Fruit fly (Drosophila melanogaster) whole organism, adult: ENCODE data around the gene Pura.

Source experiments
- CG11617 ChIP-seq: fragments of 200-800 bp; sonication (Bioruptor generic); optimal IDR thresholded peaks from 2 replicates; lab custom pipeline; 2017; ENCODE audit warnings: mild to moderate bottlenecking, missing biosample characterization, missing genetic modification reagents, missing genetic modification characterization
- CG14711 ChIP-seq: fragments of 200-800 bp; sonication (Bioruptor generic); optimal IDR thresholded peaks from 2 replicates; lab custom pipeline; 2018; ENCODE audit warnings: missing biosample characterization, mild to moderate bottlenecking, missing genetic modification characterization, moderate library complexity
- CG33017 ChIP-seq: fragments of 200-800 bp; sonication (Bioruptor generic); optimal IDR thresholded peaks from 2 replicates; lab custom pipeline; 2018; ENCODE audit warnings: missing biosample characterization, mild to moderate bottlenecking, missing genetic modification characterization, moderate library complexity
- CG7101 ChIP-seq: fragments of 200-800 bp; sonication (Bioruptor generic); optimal IDR thresholded peaks from 2 replicates; lab custom pipeline; 2018; ENCODE audit warnings: missing biosample characterization, mild to moderate bottlenecking, missing genetic modification characterization, moderate library complexity
- Clk ChIP-seq: fragments of 200-800 bp; sonication (Bioruptor generic); optimal IDR thresholded peaks from 2 replicates; lab custom pipeline; 2017; ENCODE audit warnings: missing biosample characterization, missing genetic modification characterization
- Crg-1 ChIP-seq: fragments of 200-800 bp; sonication (Bioruptor generic); optimal IDR thresholded peaks from 2 replicates; lab custom pipeline; 2016; ENCODE audit warnings: missing biosample characterization, missing genetic modification characterization
- Mnt ChIP-seq: fragments of 200-800 bp; sonication (Bioruptor generic); optimal IDR thresholded peaks from 2 replicates; lab custom pipeline; 2016; ENCODE audit warnings: missing biosample characterization, mild to moderate bottlenecking, missing genetic modification characterization
- bab1 ChIP-seq: fragments of 200-800 bp; sonication (Bioruptor generic); optimal IDR thresholded peaks from 3 replicates; lab custom pipeline; 2019; ENCODE audit warnings: missing biosample characterization, mild to moderate bottlenecking, missing genetic modification characterization, moderate library complexity
- cnc ChIP-seq, 2 experiments: fragments of >200 bp; optimal IDR thresholded peaks; 2 replicates each; lab custom pipeline; 2017
- ovo ChIP-seq: fragments of 200-800 bp; sonication (Bioruptor generic); optimal IDR thresholded peaks from 2 replicates; lab custom pipeline; 2016; ENCODE audit warnings: missing biosample characterization, missing genetic modification characterization
- toe ChIP-seq: fragments of 200-800 bp; sonication (Bioruptor generic); optimal IDR thresholded peaks from 2 replicates; lab custom pipeline; 2016; ENCODE audit warnings: missing biosample characterization, missing genetic modification characterization

- TF ChIP-seq ovo (GFP tag; lab: Kevin White, UChicago) (no peak), CG11617 (GFP tag; lab: Kevin White, UChicago) (no peak), cnc (optimal IDR thresholded peaks at IDR 0.05; lab: Kevin White, UChicago) (no peak), CG33017 (no peak), bab1 (GFP tag; lab: Kevin White, UChicago) (no peak), Clk (GFP tag; lab: Kevin White, UChicago) (no peak), Crg-1 (GFP tag; lab: Kevin White, UChicago) (no peak), Mnt (GFP tag; lab: Kevin White, UChicago) (no peak), CG14711 (tag; lab: Kevin White, UChicago) (no peak), CG7101 (tag; lab: Kevin White, UChicago) (no peak), toe (no peak)
Observed at dm6 chr3L:7562310-7562709, 30.6 kb upstream of the Pura start, which contains the start of gene frac.
